Fruit fly (Drosophila melanogaster) whole organism, embryonic: ENCODE data around the gene T48.

Experiments used
- C15 ChIP-seq: fragments of 200-800 bp; sonication (Bioruptor generic); IDR thresholded peaks from 3 replicates; pipeline ENCODE4 v1.3.6; 2022; ENCODE audit warnings: missing biosample characterization, missing genetic modification characterization
- CG10267 ChIP-seq: fragments of 200-800 bp; sonication (Bioruptor generic); optimal IDR thresholded peaks from 2 replicates; lab custom pipeline; 2018; ENCODE audit warnings: missing biosample characterization, mild to moderate bottlenecking, missing genetic modification characterization, moderate library complexity
- CG10565 ChIP-seq: fragments of 200-800 bp; sonication (Bioruptor generic); optimal IDR thresholded peaks from 3 replicates; lab custom pipeline; 2016; ENCODE audit warnings: missing biosample characterization, mild to moderate bottlenecking, missing genetic modification characterization
- CG1233 ChIP-seq: fragments of 200-800 bp; sonication (Bioruptor generic); optimal IDR thresholded peaks from 4 replicates; lab custom pipeline; 2018; ENCODE audit warnings: missing biosample characterization, mild to moderate bottlenecking, missing genetic modification characterization
- CG12659 ChIP-seq: fragments of 200-800 bp; sonication (Bioruptor generic); optimal IDR thresholded peaks from 3 replicates; lab custom pipeline; 2017; ENCODE audit warnings: mild to moderate bottlenecking, missing biosample characterization, missing genetic modification reagents, missing genetic modification characterization
- CG13624 ChIP-seq: fragments of 200-800 bp; sonication (Bioruptor generic); optimal IDR thresholded peaks from 2 replicates; lab custom pipeline; 2016; ENCODE audit warnings: missing biosample characterization, missing genetic modification characterization
- CG15011 ChIP-seq: fragments of 200-800 bp; sonication (Bioruptor generic); optimal IDR thresholded peaks from 3 replicates; lab custom pipeline; 2018; ENCODE audit warnings: missing biosample characterization, mild to moderate bottlenecking, missing genetic modification characterization
- CG1529 ChIP-seq: fragments of 200-800 bp; sonication (Bioruptor generic); optimal IDR thresholded peaks from 3 replicates; lab custom pipeline; 2018; ENCODE audit warnings: missing biosample characterization, missing genetic modification characterization
- CG15479 ChIP-seq: fragments of 200-800 bp; sonication (Bioruptor generic); optimal IDR thresholded peaks from 3 replicates; lab custom pipeline; 2019; ENCODE audit warnings: missing biosample characterization, mild to moderate bottlenecking, missing genetic modification characterization, moderate library complexity
- CG1603 ChIP-seq: fragments of 200-800 bp; sonication (Bioruptor generic); optimal IDR thresholded peaks from 2 replicates; lab custom pipeline; 2019; ENCODE audit warnings: missing biosample characterization, mild to moderate bottlenecking, missing genetic modification characterization, moderate library complexity
- CG16813 ChIP-seq: fragments of 200-800 bp; sonication (Bioruptor generic); IDR thresholded peaks from 3 replicates; pipeline ENCODE4 v1.3.6; 2022; ENCODE audit warnings: missing biosample characterization, missing genetic modification characterization; ENCODE audit not compliant: partially characterized antibody
- CG17361 ChIP-seq: fragments of 200-800 bp; sonication (Bioruptor generic); IDR thresholded peaks from 3 replicates; pipeline ENCODE4 v1.3.6; 2022; ENCODE audit warnings: missing biosample characterization, missing genetic modification characterization
- CG17612 ChIP-seq: fragments of 200-800 bp; sonication (Bioruptor generic); IDR thresholded peaks from 2 replicates; pipeline ENCODE4 v1.3.6; 2022; ENCODE audit warnings: missing biosample characterization, missing genetic modification characterization
- CG18764 ChIP-seq: fragments of 200-800 bp; sonication (Bioruptor generic); optimal IDR thresholded peaks from 3 replicates; lab custom pipeline; 2016; ENCODE audit warnings: missing biosample characterization, missing genetic modification characterization
- CG3838 ChIP-seq: fragments of 200-800 bp; sonication (Bioruptor generic); optimal IDR thresholded peaks from 3 replicates; lab custom pipeline; 2016; ENCODE audit warnings: missing biosample characterization, missing genetic modification characterization
- CG4424 ChIP-seq: fragments of 200-800 bp; sonication (Bioruptor generic); optimal IDR thresholded peaks from 3 replicates; lab custom pipeline; 2016; ENCODE audit warnings: missing biosample characterization, missing genetic modification characterization
- CG6254 ChIP-seq: fragments of 200-800 bp; sonication (Bioruptor generic); optimal IDR thresholded peaks from 3 replicates; lab custom pipeline; 2017; ENCODE audit warnings: mild to moderate bottlenecking, missing biosample characterization, missing genetic modification reagents, missing genetic modification characterization
- CG6689 ChIP-seq: fragments of 200-800 bp; sonication (Bioruptor generic); IDR thresholded peaks from 2 replicates; pipeline ENCODE4 v1.3.6; 2022; ENCODE audit warnings: missing biosample characterization, missing genetic modification characterization
- CG8765 ChIP-seq: fragments of 200-800 bp; sonication (Bioruptor generic); IDR thresholded peaks from 2 replicates; pipeline ENCODE4 v1.3.6; 2022; ENCODE audit warnings: missing biosample characterization, missing genetic modification characterization
- CG9797 ChIP-seq: fragments of 200-800 bp; sonication (Bioruptor generic); optimal IDR thresholded peaks from 3 replicates; lab custom pipeline; 2018; ENCODE audit warnings: missing biosample characterization, mild to moderate bottlenecking, missing genetic modification characterization
- Eip74EF ChIP-seq, 2 experiments: fragments of 200-800 bp in 1 of 2; fragments of >200 bp in 1 of 2; sonication (Bioruptor generic) in 1 of 2; optimal IDR thresholded peaks; 2 replicates each; lab custom pipeline; 2017 to 2019; ENCODE audit warnings: missing biosample characterization in 2 of 2, missing genetic modification characterization in 2 of 2, mild to moderate bottlenecking in 1 of 2, moderate library complexity in 1 of 2
- Fer3 ChIP-seq: fragments of 200-800 bp; sonication (Bioruptor generic); optimal IDR thresholded peaks from 2 replicates; lab custom pipeline; 2018; ENCODE audit warnings: missing biosample characterization, mild to moderate bottlenecking, missing genetic modification characterization, moderate library complexity
- Gsc ChIP-seq: fragments of 200-800 bp; sonication (Bioruptor generic); IDR thresholded peaks from 2 replicates; pipeline ENCODE4 v1.3.6; 2022; ENCODE audit warnings: missing biosample characterization, missing genetic modification characterization
- Hand ChIP-seq: fragments of 200-800 bp; sonication (Bioruptor generic); optimal IDR thresholded peaks from 2 replicates; lab custom pipeline; 2017; ENCODE audit warnings: mild to moderate bottlenecking, missing biosample characterization, missing genetic modification reagents, missing genetic modification characterization
- Hmx ChIP-seq: fragments of 200-800 bp; sonication (Bioruptor generic); optimal IDR thresholded peaks from 2 replicates; lab custom pipeline; 2016; ENCODE audit warnings: missing biosample characterization, missing genetic modification characterization
- Lpt ChIP-seq: fragments of >200 bp; optimal IDR thresholded peaks from 2 replicates; lab custom pipeline; 2018; ENCODE audit warnings: missing biosample characterization, missing genetic modification characterization
- NC2α ChIP-seq: fragments of 200-800 bp; sonication (Bioruptor generic); optimal IDR thresholded peaks from 2 replicates; lab custom pipeline; 2016; ENCODE audit warnings: missing biosample characterization, missing genetic modification characterization
- Neu2 ChIP-seq: fragments of 200-800 bp; sonication (Bioruptor generic); optimal IDR thresholded peaks from 3 replicates; lab custom pipeline; 2016; ENCODE audit warnings: missing biosample characterization, missing genetic modification characterization, borderline replicate concordance
- Nf-YA ChIP-seq: fragments of 200-800 bp; sonication (Bioruptor generic); IDR thresholded peaks from 2 replicates; pipeline ENCODE4 v1.3.6; 2022; ENCODE audit warnings: missing biosample characterization, missing genetic modification characterization
- Ptx1 ChIP-seq: fragments of 200-800 bp; sonication (Bioruptor generic); IDR thresholded peaks from 2 replicates; pipeline ENCODE4 v1.3.6; 2022; ENCODE audit warnings: missing biosample characterization, missing genetic modification characterization
- Sox102F ChIP-seq: fragments of 200-800 bp; sonication (Bioruptor generic); optimal IDR thresholded peaks from 2 replicates; lab custom pipeline; 2018; ENCODE audit warnings: missing biosample characterization, mild to moderate bottlenecking, missing genetic modification characterization, moderate library complexity
- TFAM ChIP-seq: fragments of 200-800 bp; sonication (Bioruptor generic); optimal IDR thresholded peaks from 2 replicates; lab custom pipeline; 2017; ENCODE audit warnings: missing biosample characterization, missing genetic modification characterization, inconsistent platforms
- Taf1 ChIP-seq: fragments of 200-800 bp; sonication (Bioruptor generic); IDR thresholded peaks from 2 replicates; pipeline ENCODE4 v1.3.6; 2022; ENCODE audit warnings: missing biosample characterization, missing genetic modification characterization
- aop ChIP-seq: fragments of 200-800 bp; sonication (Bioruptor generic); IDR thresholded peaks from 2 replicates; pipeline ENCODE4 v1.3.6; 2022; ENCODE audit warnings: missing biosample characterization, missing genetic modification characterization
- bbx ChIP-seq: fragments of 200-800 bp; sonication (Bioruptor generic); IDR thresholded peaks from 2 replicates; pipeline ENCODE4 v1.3.6; 2022; ENCODE audit warnings: missing biosample characterization, missing genetic modification characterization; ENCODE audit not compliant: partially characterized antibody
- bigmax ChIP-seq: fragments of 200-800 bp; sonication (Bioruptor generic); optimal IDR thresholded peaks from 2 replicates; lab custom pipeline; 2018; ENCODE audit warnings: missing biosample characterization, mild to moderate bottlenecking, missing genetic modification characterization
- chn ChIP-seq: fragments of 200-800 bp; sonication (Bioruptor generic); optimal IDR thresholded peaks from 2 replicates; lab custom pipeline; 2016; ENCODE audit warnings: missing biosample characterization, missing genetic modification characterization
- crol ChIP-seq: fragments of 200-800 bp; sonication (Bioruptor generic); IDR thresholded peaks from 2 replicates; pipeline ENCODE4 v1.3.6; 2022; ENCODE audit warnings: missing biosample characterization, missing genetic modification characterization
- dm ChIP-seq: fragments of 200-800 bp; sonication (Bioruptor generic); optimal IDR thresholded peaks from 3 replicates; lab custom pipeline; 2016; ENCODE audit warnings: missing biosample characterization, missing genetic modification characterization
- en ChIP-seq: fragments of 200-800 bp; sonication (Bioruptor generic); optimal IDR thresholded peaks from 2 replicates; lab custom pipeline; 2016; ENCODE audit warnings: missing biosample characterization, missing genetic modification characterization
- inv ChIP-seq: fragments of 200-800 bp; sonication (Bioruptor generic); IDR thresholded peaks from 2 replicates; pipeline ENCODE4 v1.3.6; 2022; ENCODE audit warnings: missing biosample characterization, missing genetic modification characterization; ENCODE audit not compliant: partially characterized antibody
- klu ChIP-seq: fragments of 200-800 bp; sonication (Bioruptor generic); IDR thresholded peaks from 2 replicates; pipeline ENCODE4 v1.3.6; 2022; ENCODE audit warnings: missing biosample characterization, missing genetic modification characterization
- knrl ChIP-seq: fragments of 200-800 bp; sonication (Bioruptor generic); IDR thresholded peaks from 3 replicates; pipeline ENCODE4 v1.3.6; 2022; ENCODE audit warnings: missing biosample characterization, missing genetic modification characterization; ENCODE audit not compliant: partially characterized antibody
- nom ChIP-seq: fragments of 200-800 bp; sonication (Bioruptor generic); optimal IDR thresholded peaks from 2 replicates; lab custom pipeline; 2017; ENCODE audit warnings: missing biosample characterization, missing genetic modification characterization, mild to moderate bottlenecking, moderate library complexity, missing genetic modification reagents
- oc ChIP-seq: fragments of 200-800 bp; sonication (Bioruptor generic); optimal IDR thresholded peaks from 2 replicates; lab custom pipeline; 2018; ENCODE audit warnings: missing biosample characterization, mild to moderate bottlenecking, missing genetic modification characterization, moderate library complexity
- scrt ChIP-seq: fragments of 200-800 bp; sonication (Bioruptor generic); optimal IDR thresholded peaks from 2 replicates; lab custom pipeline; 2018; ENCODE audit warnings: missing biosample characterization, mild to moderate bottlenecking, missing genetic modification characterization, moderate library complexity
- so ChIP-seq: fragments of 200-800 bp; sonication (Bioruptor generic); IDR thresholded peaks from 3 replicates; pipeline ENCODE4 v1.3.6; 2022; ENCODE audit warnings: missing biosample characterization, missing genetic modification characterization
- tna ChIP-seq: fragments of 200-800 bp; sonication (Bioruptor generic); IDR thresholded peaks from 2 replicates; pipeline ENCODE4 v1.3.6; 2022; ENCODE audit warnings: missing biosample characterization, missing genetic modification characterization; ENCODE audit not compliant: partially characterized antibody
- trh ChIP-seq: fragments of 200-800 bp; sonication (Bioruptor generic); optimal IDR thresholded peaks from 2 replicates; lab custom pipeline; 2016; ENCODE audit warnings: missing biosample characterization, missing genetic modification characterization
- tx ChIP-seq: fragments of 200-800 bp; sonication (Bioruptor generic); optimal IDR thresholded peaks from 2 replicates; lab custom pipeline; 2016; ENCODE audit warnings: missing biosample characterization, missing genetic modification characterization
- vfl ChIP-seq: fragments of 200-800 bp; sonication (Bioruptor generic); optimal IDR thresholded peaks from 2 replicates; lab custom pipeline; 2016; ENCODE audit warnings: missing biosample characterization, missing genetic modification characterization
- zfh2 ChIP-seq: fragments of 200-800 bp; sonication (Bioruptor generic); optimal IDR thresholded peaks from 2 replicates; lab custom pipeline; 2016; ENCODE audit warnings: missing biosample characterization, missing genetic modification characterization

The T48 gene

DNA sequence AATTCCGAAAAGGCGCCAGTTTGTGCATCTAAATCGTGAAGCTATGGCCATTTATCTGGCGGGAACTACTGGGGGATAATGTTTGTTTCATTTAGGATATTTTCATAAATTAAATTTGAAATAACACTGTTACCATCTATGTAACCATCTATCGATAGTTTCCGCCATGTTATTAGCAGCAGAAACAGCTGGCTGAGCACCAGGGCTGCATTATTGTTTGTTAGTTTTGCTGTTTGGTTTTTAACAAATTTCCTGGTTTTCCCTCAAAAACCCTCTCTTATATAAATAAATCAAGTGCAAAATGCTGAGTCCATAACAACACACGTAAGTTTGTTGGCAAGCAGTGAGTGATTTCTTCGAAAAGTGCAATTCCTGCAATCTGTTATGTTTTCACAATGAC lies 5.1 kb upstream of the T48 start, which contains the start of gene CG5500 (continued):
- TF ChIP-seq inv (GFP tag; lab: Robert Waterston, UW) (no peak; the same call in 1 of the 2 replicates), dm (GFP tag; lab: Kevin White, UChicago) (no peak), tx (GFP tag; lab: Kevin White, UChicago) (no peak), CG1529 (GFP tag; lab: Kevin White, UChicago) (no peak), CG9797 (no peak), en (GFP tag; lab: Kevin White, UChicago) (no peak), CG18764 (GFP tag; lab: Kevin White, UChicago) (no peak), chn (no peak), Nf-YA (GFP tag; lab: Robert Waterston, UW) (no peak), bbx (GFP tag; lab: Robert Waterston, UW) (peak; percentile 43), CG12659 (peak; percentile 24), CG8765 (no peak), bigmax (GFP tag; lab: Kevin White, UChicago) (no peak), vfl (no peak), klu (GFP tag; lab: Robert Waterston, UW) (no peak), CG4424 (GFP tag; lab: Kevin White, UChicago) (no peak), Sox102F (GFP tag; lab: Kevin White, UChicago) (no peak), CG13624 (GFP tag; lab: Kevin White, UChicago) (no peak), CG17361 (GFP tag; lab: Robert Waterston, UW) (no peak), aop (no peak), CG10267 (tag; lab: Kevin White, UChicago) (peak; percentile 11), Eip74EF (GFP tag; optimal IDR thresholded peaks at IDR 0.05; lab: Kevin White, UChicago) (peak in 1 of 2 experiments; percentile 62), Lpt (no peak), CG15011 (GFP tag; lab: Kevin White, UChicago) (no peak), zfh2 (GFP tag; lab: Kevin White, UChicago) (no peak), CG16813 (GFP tag; lab: Robert Waterston, UW) (no peak), NC2α (GFP tag; lab: Kevin White, UChicago) (no peak), Neu2 (GFP tag; lab: Kevin White, UChicago) (no peak), Hand (GFP tag; lab: Kevin White, UChicago) (no peak), crol (GFP tag; lab: Robert Waterston, UW) (no peak), Ptx1 (GFP tag; lab: Robert Waterston, UW) (no peak), CG15479 (GFP tag; lab: Kevin White, UChicago) (no peak), tna (GFP tag; lab: Robert Waterston, UW) (no peak), CG3838 (peak; percentile 12), CG10565 (GFP tag; lab: Kevin White, UChicago) (no peak), knrl (no peak; the same call in 2 of the 3 replicates), Fer3 (tag; lab: Kevin White, UChicago) (no peak), CG6689 (no peak), trh (GFP tag; lab: Kevin White, UChicago) (no peak), Gsc (GFP tag; lab: Robert Waterston, UW) (no peak), Hmx (no peak), CG1233 (GFP tag; lab: Kevin White, UChicago) (no peak), CG1603 (peak; percentile 51), TFAM (GFP tag; lab: Kevin White, UChicago) (no peak), C15 (GFP tag; lab: Robert Waterston, UW) (no peak), CG6254 (GFP tag; lab: Kevin White, UChicago) (no peak), Taf1 (no peak), CG17612 (GFP tag; lab: Robert Waterston, UW) (no peak), scrt (no peak), so (GFP tag; lab: Robert Waterston, UW) (no peak), oc (tag; lab: Kevin White, UChicago) (no peak), nom (no peak)
